Worm (Caenorhabditis elegans) whole organism, young adult: ENCODE data around the gene pho-6.

ENCODE experiments used
- C06A6.2 ChIP-seq: fragments of 200-800 bp; sonication (Bioruptor generic); conservative IDR thresholded peaks from 2 replicates; pipeline ENCODE4 v1.3.6; 2022; ENCODE audit warnings: missing genetic modification characterization, missing compliant biosample characterization
- C17E4.6 ChIP-seq: fragments of 200-800 bp; sonication (Bioruptor generic); IDR thresholded peaks from 2 replicates; pipeline ENCODE4 v1.3.6; 2022; ENCODE audit warnings: missing genetic modification reagents, missing genetic modification characterization, missing compliant biosample characterization
- F33H1.4 ChIP-seq: fragments of 200-800 bp; sonication (Bioruptor generic); IDR thresholded peaks from 2 replicates; pipeline ENCODE4 v1.3.6; 2022; ENCODE audit warnings: missing genetic modification reagents, missing genetic modification characterization, missing compliant biosample characterization
- F37B4.10 ChIP-seq: fragments of 200-800 bp; sonication (Bioruptor generic); IDR thresholded peaks from 2 replicates; pipeline ENCODE4 v1.3.6; 2022; ENCODE audit warnings: missing genetic modification characterization, missing compliant biosample characterization
- F39B2.1 ChIP-seq: fragments of 200-800 bp; sonication (Bioruptor generic); IDR thresholded peaks from 2 replicates; pipeline ENCODE4 v1.3.6; 2022; ENCODE audit warnings: missing genetic modification reagents, missing genetic modification characterization, missing compliant biosample characterization
- F57C9.4 ChIP-seq: sonication (generic microtip); optimal IDR thresholded peaks from 2 replicates; lab custom pipeline; 2017; ENCODE audit warnings: mild to moderate bottlenecking, missing genetic modification characterization, missing compliant biosample characterization
- K11D2.4 ChIP-seq: fragments of 200-800 bp; sonication (Bioruptor generic); IDR thresholded peaks from 2 replicates; pipeline ENCODE4 v1.3.6; 2022; ENCODE audit warnings: missing genetic modification reagents, missing genetic modification characterization, missing compliant biosample characterization
- T07F8.4 ChIP-seq: sonication (generic microtip); optimal IDR thresholded peaks from 2 replicates; lab custom pipeline; 2016; ENCODE audit warnings: mild to moderate bottlenecking, missing genetic modification characterization, moderate library complexity, missing compliant biosample characterization
- Y53F4B.3 ChIP-seq: fragments of 200-800 bp; sonication (Bioruptor generic); IDR thresholded peaks from 2 replicates; pipeline ENCODE4 v1.3.6; 2022; ENCODE audit warnings: missing genetic modification reagents, missing genetic modification characterization, missing compliant biosample characterization
- Y53G8AR.9 ChIP-seq: fragments of 200-800 bp; sonication (Bioruptor generic); conservative IDR thresholded peaks from 2 replicates; pipeline ENCODE4 v1.3.6; 2022; ENCODE audit warnings: missing genetic modification reagents, missing genetic modification characterization, missing compliant biosample characterization
- Y67H2A.10 ChIP-seq: fragments of 200-800 bp; sonication (Bioruptor generic); conservative IDR thresholded peaks from 2 replicates; pipeline ENCODE4 v1.3.6; 2022; ENCODE audit warnings: missing genetic modification reagents, missing genetic modification characterization, missing compliant biosample characterization
- Y79H2A.3 ChIP-seq: fragments of 200-800 bp; sonication (Bioruptor generic); conservative IDR thresholded peaks from 2 replicates; pipeline ENCODE4 v1.3.6; 2022; ENCODE audit warnings: missing genetic modification reagents, missing genetic modification characterization, missing compliant biosample characterization
- athp-1 ChIP-seq: sonication (generic microtip); optimal IDR thresholded peaks from 2 replicates; lab custom pipeline; 2017; ENCODE audit warnings: mild to moderate bottlenecking, missing genetic modification characterization, missing compliant biosample characterization
- attf-5 ChIP-seq: fragments of 200-800 bp; sonication (Bioruptor generic); optimal IDR thresholded peaks from 2 replicates; lab custom pipeline; 2018; ENCODE audit warnings: mild to moderate bottlenecking, missing genetic modification characterization, missing compliant biosample characterization
- attf-6 ChIP-seq: fragments of 200-800 bp; sonication (Bioruptor generic); IDR thresholded peaks from 2 replicates; pipeline ENCODE4 v1.3.6; 2022; ENCODE audit warnings: missing genetic modification reagents, missing genetic modification characterization, missing compliant biosample characterization
- bed-2 ChIP-seq: fragments of 200-800 bp; sonication (Bioruptor generic); IDR thresholded peaks from 2 replicates; pipeline ENCODE4 v1.3.6; 2022; ENCODE audit warnings: missing genetic modification reagents, missing genetic modification characterization, missing compliant biosample characterization
- ccch-3 ChIP-seq: fragments of 200-800 bp; sonication (Bioruptor generic); optimal IDR thresholded peaks from 2 replicates; lab custom pipeline; 2018; ENCODE audit warnings: mild to moderate bottlenecking, missing genetic modification characterization, missing compliant biosample characterization
- cebp-1 ChIP-seq, 2 experiments: fragments of 200-800 bp in 1 of 2; sonication (Bioruptor generic) in 1 of 2; sonication (generic microtip) in 1 of 2; IDR thresholded peaks in 1 of 2; optimal IDR thresholded peaks in 1 of 2; 2 replicates each; pipeline versions ENCODE4 v1.3.6 to Lab custom; 2017 to 2022; ENCODE audit warnings: missing compliant biosample characterization in 2 of 2, missing genetic modification characterization in 2 of 2, mild to moderate bottlenecking in 1 of 2, missing genetic modification reagents in 1 of 2, moderate library complexity in 1 of 2
- ceh-27 ChIP-seq: fragments of 200-800 bp; sonication (Bioruptor generic); optimal IDR thresholded peaks from 2 replicates; lab custom pipeline; 2018; ENCODE audit warnings: mild to moderate bottlenecking, missing genetic modification characterization, moderate library complexity, missing compliant biosample characterization
- ceh-58 ChIP-seq: fragments of 200-800 bp; sonication (Bioruptor generic); IDR thresholded peaks from 2 replicates; pipeline ENCODE4 v1.3.6; 2022; ENCODE audit warnings: missing genetic modification characterization, missing compliant biosample characterization
- ceh-91 ChIP-seq: fragments of 200-800 bp; sonication (Bioruptor generic); IDR thresholded peaks from 2 replicates; pipeline ENCODE4 v1.3.6; 2022; ENCODE audit warnings: missing genetic modification reagents, missing genetic modification characterization, missing compliant biosample characterization
- dpff-1 ChIP-seq: sonication (generic microtip); optimal IDR thresholded peaks from 2 replicates; lab custom pipeline; 2017; ENCODE audit warnings: mild to moderate bottlenecking, missing genetic modification characterization, missing compliant biosample characterization
- gei-17 ChIP-seq: fragments of 200-800 bp; sonication (Bioruptor generic); optimal IDR thresholded peaks from 2 replicates; lab custom pipeline; 2018; ENCODE audit warnings: mild to moderate bottlenecking, missing genetic modification characterization, missing compliant biosample characterization
- him-1 ChIP-seq: sonication (generic microtip); optimal IDR thresholded peaks from 2 replicates; lab custom pipeline; 2016; ENCODE audit warnings: missing genotype, missing genetic modification reagents, missing genetic modification characterization, missing compliant biosample characterization
- hmg-1.2 ChIP-seq: fragments of 200-800 bp; sonication (Bioruptor generic); IDR thresholded peaks from 2 replicates; pipeline ENCODE4 v1.3.6; 2022; ENCODE audit warnings: missing genetic modification reagents, missing genetic modification characterization, missing compliant biosample characterization
- lin-26 ChIP-seq: fragments of 200-800 bp; sonication (Bioruptor generic); IDR thresholded peaks from 2 replicates; pipeline ENCODE4 v1.3.6; 2022; ENCODE audit warnings: missing genetic modification reagents, missing genetic modification characterization, missing compliant biosample characterization
- lin-54 ChIP-seq: fragments of 200-800 bp; sonication (Bioruptor generic); optimal IDR thresholded peaks from 2 replicates; lab custom pipeline; 2018; ENCODE audit warnings: mild to moderate bottlenecking, missing genetic modification characterization, missing compliant biosample characterization
- lir-1 ChIP-seq: fragments of 200-800 bp; sonication (Bioruptor generic); conservative IDR thresholded peaks from 2 replicates; pipeline ENCODE4 v1.3.6; 2022; ENCODE audit warnings: missing genetic modification reagents, missing genetic modification characterization, missing compliant biosample characterization
- madf-3 ChIP-seq: fragments of 200-800 bp; sonication (Bioruptor generic); IDR thresholded peaks from 2 replicates; pipeline ENCODE4 v1.3.6; 2022; ENCODE audit warnings: missing genetic modification reagents, missing genetic modification characterization, missing compliant biosample characterization
- madf-6 ChIP-seq: fragments of 200-800 bp; sonication (Bioruptor generic); IDR thresholded peaks from 2 replicates; pipeline ENCODE4 v1.3.6; 2022; ENCODE audit warnings: missing genetic modification reagents, missing genetic modification characterization, missing compliant biosample characterization
- mcd-1 ChIP-seq: fragments of 200-800 bp; sonication (Bioruptor generic); IDR thresholded peaks from 2 replicates; pipeline ENCODE4 v1.3.6; 2022; ENCODE audit warnings: missing genetic modification reagents, missing genetic modification characterization, missing compliant biosample characterization
- mel-28 ChIP-seq: sonication (generic microtip); optimal IDR thresholded peaks from 2 replicates; lab custom pipeline; 2016; ENCODE audit warnings: borderline replicate concordance, mild to moderate bottlenecking, missing genetic modification characterization, missing compliant biosample characterization
- mes-4 ChIP-seq: sonication (generic microtip); optimal IDR thresholded peaks from 2 replicates; lab custom pipeline; 2016; ENCODE audit warnings: missing genotype, missing genetic modification characterization, missing compliant biosample characterization
- mxl-1 ChIP-seq: sonication (generic microtip); optimal IDR thresholded peaks from 2 replicates; lab custom pipeline; 2016; ENCODE audit warnings: missing genetic modification characterization, missing compliant biosample characterization
- nfya-1 ChIP-seq: sonication (generic microtip); optimal IDR thresholded peaks from 2 replicates; lab custom pipeline; 2017; ENCODE audit warnings: antibody characterized with exemption, missing compliant biosample characterization, missing genetic modification characterization, borderline replicate concordance; ENCODE audit not compliant: insufficient read depth
- nfyb-1 ChIP-seq: fragments of 200-800 bp; sonication (Bioruptor generic); IDR thresholded peaks from 2 replicates; pipeline ENCODE4 v1.3.6; 2022; ENCODE audit warnings: missing genetic modification reagents, missing genetic modification characterization, missing compliant biosample characterization
- nhr-120 ChIP-seq: fragments of 200-800 bp; sonication (Bioruptor generic); IDR thresholded peaks from 2 replicates; pipeline ENCODE4 v1.3.6; 2022; ENCODE audit warnings: missing genetic modification characterization, missing compliant biosample characterization
- nhr-90 ChIP-seq: sonication (generic microtip); optimal IDR thresholded peaks from 2 replicates; lab custom pipeline; 2016; ENCODE audit warnings: missing genotype, mild to moderate bottlenecking, missing genetic modification characterization, missing compliant biosample characterization
- rec-8 ChIP-seq, 2 experiments: sonication (generic microtip); optimal IDR thresholded peaks; 2 replicates each; lab custom pipeline; 2016; ENCODE audit warnings: mild to moderate bottlenecking in 2 of 2, missing genetic modification characterization in 2 of 2, missing genetic modification reagents in 2 of 2, missing genotype in 2 of 2, missing biosample characterization in 1 of 2, missing compliant biosample characterization in 1 of 2, moderate library complexity in 1 of 2
- sea-2 ChIP-seq: fragments of 200-800 bp; sonication (Bioruptor generic); IDR thresholded peaks from 2 replicates; pipeline ENCODE4 v1.3.6; 2022; ENCODE audit warnings: missing genetic modification characterization, missing compliant biosample characterization
- sptf-2 ChIP-seq: fragments of 200-800 bp; sonication (Bioruptor generic); optimal IDR thresholded peaks from 2 replicates; lab custom pipeline; 2018; ENCODE audit warnings: mild to moderate bottlenecking, missing genetic modification characterization, missing compliant biosample characterization
- tbx-9 ChIP-seq: sonication (generic microtip); optimal IDR thresholded peaks from 2 replicates; lab custom pipeline; 2016; ENCODE audit warnings: borderline replicate concordance, missing genetic modification characterization, inconsistent platforms, missing compliant biosample characterization
- xnd-1 ChIP-seq: sonication (generic microtip); optimal IDR thresholded peaks from 2 replicates; lab custom pipeline; 2016; ENCODE audit warnings: missing genotype, missing genetic modification reagents, missing genetic modification characterization, missing compliant biosample characterization
- zim-3 ChIP-seq: sonication (generic microtip); optimal IDR thresholded peaks from 2 replicates; lab custom pipeline; 2017; ENCODE audit warnings: mild to moderate bottlenecking, missing genetic modification characterization, moderate library complexity, missing compliant biosample characterization
- ztf-18 ChIP-seq: sonication (generic microtip); optimal IDR thresholded peaks from 2 replicates; lab custom pipeline; 2016; ENCODE audit warnings: missing genotype, mild to moderate bottlenecking, missing genetic modification characterization, missing compliant biosample characterization
- ztf-26 ChIP-seq: sonication (generic microtip); optimal IDR thresholded peaks from 2 replicates; lab custom pipeline; 2017; ENCODE audit warnings: missing genetic modification characterization, missing compliant biosample characterization
- ztf-3 ChIP-seq: fragments of 200-800 bp; sonication (Bioruptor generic); optimal IDR thresholded peaks from 2 replicates; lab custom pipeline; 2018; ENCODE audit warnings: mild to moderate bottlenecking, missing genetic modification characterization, missing compliant biosample characterization
- ztf-6 ChIP-seq: fragments of 200-800 bp; sonication (Bioruptor generic); IDR thresholded peaks from 2 replicates; pipeline ENCODE4 v1.3.6; 2022; ENCODE audit warnings: missing genetic modification reagents, missing genetic modification characterization, missing compliant biosample characterization

Gene pho-6

DNA sequence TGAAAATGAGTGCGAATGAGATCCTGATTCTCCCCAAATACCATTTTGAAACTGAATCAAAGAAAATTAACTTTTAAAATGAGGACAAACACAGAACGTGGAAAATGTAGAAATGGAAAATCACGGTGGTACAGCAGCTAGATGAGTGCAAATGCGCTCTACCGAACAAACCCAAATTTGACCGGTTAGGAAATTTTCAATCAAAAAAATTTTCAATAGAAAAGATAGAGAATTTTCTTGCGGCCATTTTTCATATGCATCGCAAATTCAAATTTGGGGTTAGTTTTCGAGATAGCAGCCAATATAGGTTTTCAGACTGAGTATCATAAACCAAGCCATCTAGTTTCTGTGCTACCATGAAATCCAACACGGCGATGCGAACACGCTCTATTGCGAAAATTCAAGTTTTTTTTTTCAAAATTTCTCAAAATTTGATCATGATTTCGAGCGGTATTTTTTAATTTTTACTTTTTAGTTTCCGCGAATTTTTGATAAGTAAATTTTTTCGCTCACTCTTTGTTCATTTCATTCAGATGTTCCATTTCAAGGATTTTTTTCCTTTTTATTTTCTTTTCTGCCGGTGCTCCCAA lies 19.3 kb upstream of the pho-6 start, which contains the start of gene vha-18 (continued):
- TF ChIP-seq ccch-3 (GFP tag; lab: Kevin White, UChicago) (no peak), Y67H2A.10 (GFP tag; lab: Robert Waterston, UW) (no peak; the same call in 1 of the 2 replicates), ceh-58 (GFP tag; lab: Robert Waterston, UW) (no peak), bed-2 (GFP tag; lab: Robert Waterston, UW) (0 out of 2 replicates have a peak, but pooled peaks have one; percentile 45), lin-54 (GFP tag; lab: Kevin White, UChicago) (peak; percentile 90), ceh-27 (GFP tag; lab: Kevin White, UChicago) (no peak), ztf-3 (no peak), lin-26 (no peak), nhr-90 (tag; lab: Kevin White, UChicago) (no peak), C17E4.6 (GFP tag; lab: Robert Waterston, UW) (peak; percentile 80; the same call in 1 of the 2 replicates), nhr-120 (GFP tag; lab: Robert Waterston, UW) (no peak), T07F8.4 (no peak), zim-3 (tag; lab: Kevin White, UChicago) (no peak), F39B2.1 (no peak), Y53F4B.3 (GFP tag; lab: Robert Waterston, UW) (peak; percentile 39; the same call in 1 of the 2 replicates), mxl-1 (no peak), K11D2.4 (GFP tag; lab: Robert Waterston, UW) (no peak), ztf-6 (GFP tag; lab: Robert Waterston, UW) (no peak), C06A6.2 (GFP tag; lab: Robert Waterston, UW) (no peak), sea-2 (GFP tag; lab: Robert Waterston, UW) (no peak), ztf-26 (tag; lab: Kevin White, UChicago) (no peak), mcd-1 (GFP tag; lab: Robert Waterston, UW) (peak; percentile 94), mes-4 (tag; lab: Kevin White, UChicago) (no peak), sptf-2 (GFP tag; lab: Kevin White, UChicago) (no peak), madf-3 (GFP tag; lab: Robert Waterston, UW) (peak; percentile 89), him-1 (tag; lab: Kevin White, UChicago) (peak; percentile 58), Y79H2A.3 (peak; percentile 76; the same call in 1 of the 2 replicates), attf-5 (no peak), lir-1 (GFP tag; lab: Robert Waterston, UW) (peak; percentile 58; the same call in 1 of the 2 replicates), tbx-9 (no peak), dpff-1 (no peak), nfyb-1 (no peak), ceh-91 (GFP tag; lab: Robert Waterston, UW) (peak; percentile 99), mel-28 (no peak), madf-6 (GFP tag; lab: Robert Waterston, UW) (peak; percentile 98), rec-8 (tag; optimal IDR thresholded peaks at IDR 0.05; lab: Kevin White, UChicago) (no peak), cebp-1 (GFP tag; IDR thresholded peaks at IDR 0.05; lab: Robert Waterston, UW) (no peak), cebp-1 (tag; optimal IDR thresholded peaks at IDR 0.05; lab: Kevin White, UChicago) (no peak), F57C9.4 (tag; lab: Kevin White, UChicago) (no peak), athp-1 (tag; lab: Kevin White, UChicago) (peak; percentile 3), F33H1.4 (GFP tag; lab: Robert Waterston, UW) (peak; percentile 86), nfya-1 (tag; lab: Kevin White, UChicago) (no peak), gei-17 (no peak), Y53G8AR.9 (0 out of 2 replicates have a peak, but pooled peaks have one; percentile 60), hmg-1.2 (GFP tag; lab: Robert Waterston, UW) (peak; percentile 95), ztf-18 (peak; percentile 70), xnd-1 (tag; lab: Kevin White, UChicago) (peak; percentile 87), F37B4.10 (no peak), attf-6 (GFP tag; lab: Robert Waterston, UW) (peak; percentile 71)
